Worm (Caenorhabditis elegans) whole organism, midembryonic: ENCODE data around the gene fbxa-82.
A peak's percentile ranks its signal among the peaks of the same experiment; 100 is the strongest.

Source experiments
- T22C8.4 ChIP-seq: fragments of 200-800 bp; sonication (Bioruptor generic); IDR thresholded peaks from 2 replicates; pipeline ENCODE4 v1.3.6; 2022; ENCODE audit warnings: missing genetic modification characterization, missing compliant biosample characterization
- cog-1 ChIP-seq: sonication (generic microtip); optimal IDR thresholded peaks from 2 replicates; lab custom pipeline; 2016; ENCODE audit warnings: missing genetic modification characterization, missing compliant biosample characterization
- flt-1 ChIP-seq: fragments of 200-800 bp; sonication (Bioruptor generic); IDR thresholded peaks from 2 replicates; pipeline ENCODE4 v1.3.6; 2022; ENCODE audit warnings: missing genetic modification characterization, missing compliant biosample characterization
- klf-2 ChIP-seq: fragments of 200-800 bp; sonication (Bioruptor generic); conservative IDR thresholded peaks from 2 replicates; pipeline ENCODE4 v1.3.6; 2022; ENCODE audit warnings: missing genetic modification reagents, missing genetic modification characterization, missing compliant biosample characterization
- med-1 ChIP-seq: sonication (generic microtip); optimal IDR thresholded peaks from 2 replicates; lab custom pipeline; 2017; ENCODE audit warnings: missing genetic modification characterization, mild to moderate bottlenecking, missing compliant biosample characterization, antibody characterized with exemption, missing genetic modification reagents; ENCODE audit not compliant: insufficient read depth
- ref-1 ChIP-seq: fragments of 200-800 bp; sonication (Bioruptor generic); conservative IDR thresholded peaks from 2 replicates; pipeline ENCODE4 v1.3.6; 2022; ENCODE audit warnings: missing genetic modification reagents, missing genetic modification characterization, missing compliant biosample characterization
- tab-1 ChIP-seq: fragments of 200-800 bp; sonication (Bioruptor generic); IDR thresholded peaks from 2 replicates; pipeline ENCODE4 v1.3.6; 2022; ENCODE audit warnings: missing genetic modification characterization, missing compliant biosample characterization
- ztf-23 ChIP-seq: fragments of 200-800 bp; sonication (Bioruptor generic); IDR thresholded peaks from 2 replicates; pipeline ENCODE4 v1.3.6; 2022; ENCODE audit warnings: missing genetic modification reagents, missing genetic modification characterization, missing compliant biosample characterization
- ztf-29 ChIP-seq: fragments of 200-800 bp; sonication (Bioruptor generic); IDR thresholded peaks from 2 replicates; pipeline ENCODE4 v1.3.6; 2022; ENCODE audit warnings: missing genetic modification reagents, missing genetic modification characterization, missing compliant biosample characterization

The fbxa-82 gene

DNA sequence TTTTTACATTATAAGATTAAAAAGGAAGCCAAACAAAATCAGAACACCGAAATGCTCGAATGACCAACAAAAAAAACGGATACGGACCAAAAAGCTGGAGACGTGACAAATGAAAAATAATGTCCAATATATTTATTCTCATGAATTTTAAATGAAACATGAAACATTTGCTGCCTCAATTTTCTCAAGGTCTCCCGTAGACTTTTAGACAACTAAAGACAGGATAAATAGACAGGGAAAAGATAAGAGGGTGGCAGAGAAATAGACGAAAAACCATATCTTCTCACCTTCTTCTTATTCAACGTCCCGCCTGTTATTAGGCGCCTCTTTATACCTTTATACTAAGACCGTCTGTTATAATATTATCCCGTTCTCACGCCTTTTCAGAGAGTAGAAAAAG, 36.5 kb downstream of the fbxa-82 start:
- TF ChIP-seq ref-1 (GFP tag; lab: Robert Waterston, UW) (no peak), ztf-29 (GFP tag; lab: Robert Waterston, UW) (no peak), T22C8.4 (GFP tag; lab: Robert Waterston, UW) (no peak), ztf-23 (GFP tag; lab: Robert Waterston, UW) (no peak), klf-2 (GFP tag; lab: Robert Waterston, UW) (no peak), tab-1 (no peak), cog-1 (tag; lab: Kevin White, UChicago) (no peak), flt-1 (GFP tag; lab: Robert Waterston, UW) (no peak), med-1 (GFP tag; lab: Kevin White, UChicago) (no peak)

ce11 chrV:15014164-15014563, 38.2 kb downstream of the fbxa-82 start, which contains the start of gene obr-2:
Gene obr-2, minus strand, starts transcription at chrV:15014264.
- no peak for TF ChIP-seq cog-1 (tag; lab: Kevin White, UChicago)
- TF ChIP-seq T22C8.4 (GFP tag; lab: Robert Waterston, UW), result no peak
- no peak for TF ChIP-seq klf-2 (GFP tag; lab: Robert Waterston, UW)
- no peak for TF ChIP-seq med-1 (GFP tag; lab: Kevin White, UChicago)
- no peak for TF ChIP-seq tab-1
- no peak for TF ChIP-seq ztf-29 (GFP tag; lab: Robert Waterston, UW)
- TF ChIP-seq ztf-23 (GFP tag; lab: Robert Waterston, UW), result no peak
- TF ChIP-seq ref-1 (GFP tag; lab: Robert Waterston, UW), result no peak
- no peak for TF ChIP-seq flt-1 (GFP tag; lab: Robert Waterston, UW)

ce11 chrV:15013328-15013727, 39.0 kb downstream of the fbxa-82 start:
- TF ChIP-seq ztf-29 (GFP tag; lab: Robert Waterston, UW) (no peak), ref-1 (GFP tag; lab: Robert Waterston, UW) (no peak)

DNA sequence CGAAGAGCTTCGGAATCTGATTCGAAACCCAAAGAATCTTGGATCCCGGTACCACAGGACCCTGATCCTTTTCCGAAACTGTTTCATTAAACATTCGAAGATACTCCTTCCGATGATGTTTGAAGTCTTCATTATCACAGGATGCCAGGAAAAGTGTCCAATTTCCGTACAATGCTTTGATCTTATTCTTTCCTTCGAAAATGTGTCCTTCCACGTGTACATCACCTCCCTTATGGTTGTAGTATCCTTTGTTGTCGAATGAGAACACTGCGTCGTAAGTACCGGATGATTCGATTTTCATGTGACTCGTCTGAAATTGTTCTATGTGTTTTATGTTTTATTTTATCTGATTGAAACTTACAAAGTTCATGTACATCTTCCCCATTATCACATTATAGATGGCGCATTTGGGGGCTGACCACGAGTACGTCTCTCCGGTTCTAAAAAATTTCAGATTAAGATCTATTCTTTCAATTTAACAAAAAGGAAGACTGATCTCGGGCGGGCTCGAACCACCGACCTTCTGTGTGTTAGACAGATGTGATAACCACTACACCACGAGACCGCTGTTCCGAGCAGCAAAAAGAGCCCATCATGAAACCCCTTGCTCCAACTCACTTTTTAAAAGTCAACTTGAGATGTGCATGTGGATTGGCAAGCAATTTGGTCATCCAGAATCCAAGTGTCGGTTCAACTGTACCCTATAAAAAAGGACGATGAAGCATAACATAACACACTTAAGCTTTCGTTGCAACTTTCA, 39.6 kb downstream of the fbxa-82 start:
- TF ChIP-seq ztf-29 (GFP tag; lab: Robert Waterston, UW), result no peak
- TF ChIP-seq flt-1 (GFP tag; lab: Robert Waterston, UW), result no peak
- TF ChIP-seq cog-1 (tag; lab: Kevin White, UChicago), result no peak
- TF ChIP-seq klf-2 (GFP tag; lab: Robert Waterston, UW), result no peak
- TF ChIP-seq med-1 (GFP tag; lab: Kevin White, UChicago), result no peak
- no peak for TF ChIP-seq tab-1
- TF ChIP-seq ref-1 (GFP tag; lab: Robert Waterston, UW), result no peak
- TF ChIP-seq ztf-23 (GFP tag; lab: Robert Waterston, UW), result no peak
- TF ChIP-seq T22C8.4 (GFP tag; lab: Robert Waterston, UW), result no peak

- no peak for TF ChIP-seq med-1 (GFP tag; lab: Kevin White, UChicago)
- TF ChIP-seq T22C8.4 (GFP tag; lab: Robert Waterston, UW), result no peak
- TF ChIP-seq tab-1, result no peak
Measured at ce11 chrV:15011560-15011959, 40.8 kb downstream of the fbxa-82 start, which contains the start of gene nmr-2. Gene nmr-2, minus strand, starts transcription at chrV:15011660.

DNA sequence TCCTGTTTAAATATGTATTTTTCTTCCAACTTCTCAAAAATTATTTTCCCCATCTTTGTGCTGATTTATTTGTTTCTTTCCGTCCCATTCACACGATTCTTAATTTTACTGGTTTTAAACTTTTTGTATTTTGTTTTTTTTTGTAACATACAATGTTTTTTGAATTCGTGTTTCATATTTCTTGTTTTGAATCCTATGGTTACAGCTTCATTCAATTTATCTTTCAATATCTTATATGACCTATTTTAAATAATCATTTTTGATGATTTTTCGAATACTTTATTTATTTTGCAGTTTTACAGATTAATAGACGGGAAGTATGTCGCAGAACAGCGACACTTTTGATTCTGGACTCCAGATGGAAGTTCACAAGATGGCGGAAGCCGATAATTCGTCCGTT, 47.5 kb downstream of the fbxa-82 start, which contains the start of gene hrde-2:
TSS of gene hrde-2 (plus strand) at position 301 of the 400 bp plus-strand sequence.
- TF ChIP-seq ztf-29 (GFP tag; lab: Robert Waterston, UW) (no peak), flt-1 (GFP tag; lab: Robert Waterston, UW) (no peak), klf-2 (GFP tag; lab: Robert Waterston, UW) (no peak), T22C8.4 (GFP tag; lab: Robert Waterston, UW) (no peak), ztf-23 (GFP tag; lab: Robert Waterston, UW) (no peak), cog-1 (tag; lab: Kevin White, UChicago) (no peak), tab-1 (no peak)

DNA sequence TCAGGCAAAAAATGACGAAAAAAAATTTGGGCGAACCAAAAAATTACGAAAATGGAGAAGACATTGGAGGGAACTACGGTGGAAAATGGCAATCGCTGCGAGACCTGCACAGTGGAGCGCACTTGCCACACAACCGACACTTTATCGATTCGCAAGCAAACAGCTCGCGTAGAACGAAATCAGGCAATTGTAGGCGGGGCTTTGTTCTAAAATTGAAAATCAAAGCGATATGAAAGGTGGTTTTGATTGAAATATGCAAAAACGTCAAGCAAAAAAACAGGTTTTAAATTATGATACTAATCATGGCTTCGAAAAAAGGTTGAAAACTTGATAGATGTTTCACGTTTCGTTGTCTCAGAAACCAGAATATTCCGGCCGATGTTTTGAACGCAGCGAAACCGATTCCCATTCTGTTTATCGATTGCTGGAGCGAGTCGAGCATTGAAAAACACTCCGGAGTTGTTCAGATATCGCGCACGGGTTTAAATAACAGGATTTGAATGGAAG, 50.1 kb downstream of the fbxa-82 start, which contains the start of the genes fib-1 and mut-15:
TSS of gene fib-1 (minus strand) at position 40 of the 507 bp plus-strand sequence.
TSS of gene mut-15 (plus strand) at position 360 of the 507 bp plus-strand sequence.
- TF ChIP-seq ref-1 (GFP tag; lab: Robert Waterston, UW) (0 out of 2 replicates have a peak, but pooled peaks have one; percentile 31), cog-1 (tag; lab: Kevin White, UChicago) (peak; percentile 93), T22C8.4 (GFP tag; lab: Robert Waterston, UW) (peak; percentile 73), tab-1 (no peak), flt-1 (GFP tag; lab: Robert Waterston, UW) (peak; percentile 82), ztf-29 (GFP tag; lab: Robert Waterston, UW) (0 out of 2 replicates have a peak, but pooled peaks have one; percentile 26), klf-2 (GFP tag; lab: Robert Waterston, UW) (0 out of 2 replicates have a peak, but pooled peaks have one; percentile 38), med-1 (GFP tag; lab: Kevin White, UChicago) (no peak), ztf-23 (GFP tag; lab: Robert Waterston, UW) (peak; percentile 72)

DNA sequence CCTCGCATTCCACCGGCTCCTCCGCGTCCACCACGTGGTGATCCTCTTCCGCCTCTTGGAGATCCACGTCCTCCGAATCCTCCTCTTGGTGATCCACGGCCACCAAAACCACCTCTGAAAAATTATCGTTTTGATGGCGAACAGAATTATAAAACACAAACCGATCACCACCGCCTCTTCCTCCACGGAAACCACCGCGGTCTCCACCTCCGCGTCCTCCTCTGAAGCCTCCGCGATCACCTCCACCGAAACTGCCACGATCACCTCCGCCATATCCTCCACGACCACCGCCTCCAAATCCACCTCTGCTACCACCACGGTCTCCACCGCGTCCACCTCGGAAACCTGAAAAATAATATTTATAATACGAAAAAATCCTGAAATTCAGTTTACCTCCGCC, 50.8 kb downstream of the fbxa-82 start:
- TF ChIP-seq ztf-29 (GFP tag; lab: Robert Waterston, UW), result no peak
